Fruit fly (Drosophila melanogaster): Measurements from ENCODE around the gene CG13731.

The CG13731 gene

DNA sequence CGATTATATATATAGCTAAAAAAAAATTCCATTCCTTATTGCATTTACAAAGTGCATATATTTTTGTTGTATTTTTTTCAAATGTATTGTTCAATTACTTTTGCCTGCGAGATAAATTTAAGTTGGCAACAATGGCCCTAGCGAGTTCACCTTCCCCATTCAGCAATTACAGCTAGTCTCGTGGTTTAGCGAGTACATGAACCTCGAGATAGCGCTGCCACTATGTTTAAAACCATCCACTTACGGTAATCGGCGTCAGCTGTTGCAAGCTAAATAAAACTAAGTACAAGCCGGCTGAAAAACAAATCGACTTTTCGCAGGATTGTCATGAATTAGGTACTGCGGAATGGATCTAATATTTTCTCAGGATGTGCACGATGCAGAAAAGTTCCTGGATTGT, 35.9 kb downstream of the CG13731 start (continued):
- peak; percentile 64 for TF ChIP-seq CG8924 (tag; optimal IDR thresholded peaks at IDR 0.05)
- TF ChIP-seq CG12219 (GFP tag; optimal IDR thresholded peaks at IDR 0.05): no peak
- TF ChIP-seq abd-A (tag; optimal IDR thresholded peaks at IDR 0.05): peak; percentile 63
- TF ChIP-seq tll (GFP tag; optimal IDR thresholded peaks at IDR 0.05): no peak
- TF ChIP-seq Dp (GFP tag; optimal IDR thresholded peaks at IDR 0.05): peak; percentile 56
- TF ChIP-seq ssp (GFP tag; IDR thresholded peaks at IDR 0.05): no peak
- TF ChIP-seq CG18619 (GFP tag; optimal IDR thresholded peaks at IDR 0.05): no peak
- no peak for TF ChIP-seq CG12071 (GFP tag; optimal IDR thresholded peaks at IDR 0.05)
- TF ChIP-seq Ravus (GFP tag; IDR thresholded peaks at IDR 0.05): no peak
- TF ChIP-seq bigmax (GFP tag; optimal IDR thresholded peaks at IDR 0.05): no peak
- peak; percentile 5 for TF ChIP-seq CG7987 (GFP tag; optimal IDR thresholded peaks at IDR 0.05)
- no peak for TF ChIP-seq zfh1 (GFP tag; IDR thresholded peaks at IDR 0.05)
- no peak for TF ChIP-seq CG8281 (tag; optimal IDR thresholded peaks at IDR 0.05)
- 0 out of 2 replicates have a peak, but pooled peaks have one; percentile 15 for TF ChIP-seq sob (GFP tag; IDR thresholded peaks at IDR 0.05)
- no peak for TF ChIP-seq ttk (GFP tag; IDR thresholded peaks at IDR 0.05)
- TF ChIP-seq sens-2 (GFP tag; IDR thresholded peaks at IDR 0.05): no peak
- no peak for TF ChIP-seq croc (GFP tag; conservative IDR thresholded peaks at IDR 0.05)
- no peak for TF ChIP-seq NK7.1 (GFP tag; optimal IDR thresholded peaks at IDR 0.05)
- no peak for TF ChIP-seq CG1647 (GFP tag; optimal IDR thresholded peaks at IDR 0.05)
- peak; percentile 38 for TF ChIP-seq CG2712 (tag; optimal IDR thresholded peaks at IDR 0.05)
- TF ChIP-seq Jarid2 (GFP tag; optimal IDR thresholded peaks at IDR 0.05): no peak
- TF ChIP-seq CG14965 (GFP tag; optimal IDR thresholded peaks at IDR 0.05; ENCODE audit: borderline replicate concordance): no peak
- TF ChIP-seq tx (GFP tag; optimal IDR thresholded peaks at IDR 0.05): no peak
- TF ChIP-seq CG9797 (GFP tag; optimal IDR thresholded peaks at IDR 0.05): peak; percentile 42
- TF ChIP-seq Kr (GFP tag; optimal IDR thresholded peaks at IDR 0.05): no peak
- no peak for TF ChIP-seq Awh (GFP tag; IDR thresholded peaks at IDR 0.05)
- no peak for TF ChIP-seq CG9609 (GFP tag; optimal IDR thresholded peaks at IDR 0.05)
- TF ChIP-seq slbo (GFP tag; IDR thresholded peaks at IDR 0.05): peak; percentile 34; the same call in 1 of the 2 replicates
- no peak for TF ChIP-seq gem (tag; optimal IDR thresholded peaks at IDR 0.05)
- peak; percentile 95 for TF ChIP-seq MBD-R2 (GFP tag; IDR thresholded peaks at IDR 0.05)
- no peak for TF ChIP-seq Gug (GFP tag; IDR thresholded peaks at IDR 0.05)
- no peak for TF ChIP-seq CG5953 (GFP tag; IDR thresholded peaks at IDR 0.05)
- TF ChIP-seq sd (tag; optimal IDR thresholded peaks at IDR 0.05): no peak
- no peak for TF ChIP-seq bowl (GFP tag; IDR thresholded peaks at IDR 0.05)

- TF ChIP-seq wek (GFP tag; optimal IDR thresholded peaks at IDR 0.05) (no peak), fd96Cb (tag; optimal IDR thresholded peaks at IDR 0.05) (no peak), CG15011 (GFP tag; optimal IDR thresholded peaks at IDR 0.05) (no peak), CG10979 (tag; optimal IDR thresholded peaks at IDR 0.05) (no peak), Sry-δ (GFP tag; optimal IDR thresholded peaks at IDR 0.05) (peak; percentile 16), sisA (GFP tag; IDR thresholded peaks at IDR 0.05) (no peak), gsb (GFP tag; IDR thresholded peaks at IDR 0.05) (no peak), vvl (GFP tag; IDR thresholded peaks at IDR 0.05) (peak; percentile 33; the same call in 1 of the 2 replicates), stwl (tag; optimal IDR thresholded peaks at IDR 0.05) (peak; percentile 23), Kr (GFP tag; optimal IDR thresholded peaks at IDR 0.05) (no peak), B-H1 (GFP tag; IDR thresholded peaks at IDR 0.05) (no peak), BtbVII (GFP tag; optimal IDR thresholded peaks at IDR 0.05) (no peak), gsb-n (tag; optimal IDR thresholded peaks at IDR 0.05) (no peak), usp (GFP tag; optimal IDR thresholded peaks at IDR 0.05) (no peak), CG13287 (GFP tag; IDR thresholded peaks at IDR 0.05; ENCODE audit: partially characterized antibody) (no peak), CG1024 (GFP tag; IDR thresholded peaks at IDR 0.05) (no peak), Nf-YA (GFP tag; IDR thresholded peaks at IDR 0.05) (no peak), ham (GFP tag; IDR thresholded peaks at IDR 0.05) (no peak), insv (GFP tag; optimal IDR thresholded peaks at IDR 0.05) (no peak), CG18599 (GFP tag; optimal IDR thresholded peaks at IDR 0.05) (no peak)
These were observed 37.2 kb downstream of the CG13731 start, which contains the start of gene CG7692 for dm6 chr3L:17351522-17351921. Gene CG7692 (plus strand): TSS chr3L:17351822.
